Worm (Caenorhabditis elegans) whole organism, L3 larva: ENCODE measurements around the gene H20J04.6.

Source experiments
- ama-1 ChIP-seq: fragments of 150-350 bp; optimal IDR thresholded peaks from 2 replicates; lab custom pipeline; 2018
- ceh-82 ChIP-seq: fragments of 150-350 bp; optimal IDR thresholded peaks from 2 replicates; lab custom pipeline; 2014; ENCODE audit warnings: missing biosample characterization, missing genetic modification characterization
- elt-2 ChIP-seq: sonication (generic microtip); optimal IDR thresholded peaks from 2 replicates; lab custom pipeline; 2016; ENCODE audit warnings: missing genetic modification reagents, mild to moderate bottlenecking, missing genetic modification characterization, missing compliant biosample characterization
- fkh-10 ChIP-seq: sonication (generic microtip); optimal IDR thresholded peaks from 2 replicates; lab custom pipeline; 2017; ENCODE audit warnings: missing biosample characterization, missing genetic modification reagents, missing genetic modification characterization
- hmg-11 ChIP-seq: sonication (generic microtip); optimal IDR thresholded peaks from 2 replicates; lab custom pipeline; 2016; ENCODE audit warnings: missing genetic modification characterization, missing compliant biosample characterization
- lin-39 ChIP-seq: fragments of 150-350 bp; optimal IDR thresholded peaks from 2 replicates; lab custom pipeline; 2018; ENCODE audit warnings: missing biosample characterization, missing genetic modification reagents, missing genetic modification characterization
- nfya-1 ChIP-seq: sonication (generic microtip); optimal IDR thresholded peaks from 2 replicates; lab custom pipeline; 2017; ENCODE audit warnings: missing genetic modification characterization, mild to moderate bottlenecking, missing compliant biosample characterization, antibody characterized with exemption, moderate library complexity; ENCODE audit not compliant: insufficient read depth
- nhr-28 ChIP-seq: fragments of 150-350 bp; optimal IDR thresholded peaks from 2 replicates; lab custom pipeline; 2014; ENCODE audit warnings: missing biosample characterization, missing genetic modification characterization
- nhr-77 ChIP-seq: fragments of 150-350 bp; optimal IDR thresholded peaks from 2 replicates; lab custom pipeline; 2014; ENCODE audit warnings: missing biosample characterization, missing genetic modification characterization
- ztf-11 ChIP-seq: fragments of 150-350 bp; optimal IDR thresholded peaks from 2 replicates; lab custom pipeline; 2014; ENCODE audit warnings: missing biosample characterization, missing genetic modification characterization
- ztf-4 ChIP-seq: fragments of 150-350 bp; optimal IDR thresholded peaks from 2 replicates; lab custom pipeline; 2014; ENCODE audit warnings: missing biosample characterization, missing genetic modification characterization

DNA sequence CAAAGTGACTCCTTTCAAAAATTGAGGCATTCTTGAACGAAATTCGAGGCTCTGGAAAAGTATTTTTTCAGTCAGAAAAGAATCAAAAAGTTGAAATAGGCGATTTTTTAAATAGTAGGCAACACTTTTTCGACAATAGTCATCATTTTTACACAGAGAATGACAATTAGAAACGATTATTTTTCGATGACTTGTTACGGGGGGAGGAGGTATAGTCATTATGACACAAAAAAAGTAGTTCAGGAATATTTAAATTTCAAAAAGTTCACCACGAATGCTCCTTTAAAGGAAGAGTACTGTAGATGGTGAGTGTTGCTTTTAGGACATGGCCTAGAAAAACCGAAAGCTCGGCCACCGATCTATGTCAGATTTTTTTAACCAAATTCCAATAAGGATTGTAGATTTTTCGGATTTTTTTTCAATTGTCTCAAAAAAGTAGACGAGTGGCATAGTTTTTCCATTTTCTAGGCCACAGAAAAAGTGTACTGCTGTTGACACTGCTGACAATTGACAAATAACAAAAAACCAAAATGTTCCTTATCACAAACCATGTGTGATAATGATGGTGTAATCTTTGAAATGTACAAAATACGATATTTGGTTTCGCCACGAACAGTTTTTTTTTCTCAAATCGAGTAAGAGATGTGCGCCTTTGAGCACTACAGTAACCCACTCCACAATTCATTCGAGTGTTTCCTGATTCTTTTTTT lies 16.0 kb upstream of the H20J04.6 start, which contains the start of gene Y52E8A.3:
- TF ChIP-seq ama-1 (lab: Kevin White, UChicago) (no peak), lin-39 (no peak), nhr-77 (tag; lab: Kevin White, UChicago) (no peak), hmg-11 (tag; lab: Kevin White, UChicago) (no peak), nhr-28 (tag; lab: Kevin White, UChicago) (no peak), ztf-11 (tag; lab: Kevin White, UChicago) (no peak), nfya-1 (tag; lab: Kevin White, UChicago) (no peak), ceh-82 (no peak), fkh-10 (GFP tag; lab: Kevin White, UChicago) (no peak), elt-2 (tag; lab: Kevin White, UChicago) (no peak), ztf-4 (no peak)
